Worm (Caenorhabditis elegans) whole organism, L4/young adult: ENCODE data around the gene sdz-19.

ENCODE experiments used
- W03F9.2 ChIP-seq: fragments of 150-350 bp; optimal IDR thresholded peaks from 2 replicates; lab custom pipeline; 2014; ENCODE audit warnings: missing biosample characterization, missing genetic modification characterization
- dao-5 ChIP-seq: sonication (generic microtip); optimal IDR thresholded peaks from 2 replicates; lab custom pipeline; 2016; ENCODE audit warnings: missing genotype, missing genetic modification characterization, moderate library complexity, missing compliant biosample characterization
- him-1 ChIP-seq: sonication (generic microtip); optimal IDR thresholded peaks from 2 replicates; lab custom pipeline; 2016; ENCODE audit warnings: missing genotype, missing genetic modification reagents, missing genetic modification characterization, missing compliant biosample characterization

Gene sdz-19

ce11 chrX:12503288-12503803, at the start of gene sdz-19:
Gene sdz-19, minus strand, starts transcription at chrX:12503338.
- TF ChIP-seq W03F9.2 (tag; lab: Kevin White, UChicago) = no peak
- no peak for TF ChIP-seq dao-5 (tag; lab: Kevin White, UChicago)
- TF ChIP-seq him-1 (tag; lab: Kevin White, UChicago) = no peak

ce11 chrX:12551633-12552032, 48.5 kb upstream of the sdz-19 start, which contains the start of gene npr-4:
Gene npr-4, minus strand, starts transcription at chrX:12551684.
- TF ChIP-seq dao-5 (tag; lab: Kevin White, UChicago) (no peak), W03F9.2 (tag; lab: Kevin White, UChicago) (no peak), him-1 (tag; lab: Kevin White, UChicago) (no peak)

ce11 chrX:12549056-12549455, 45.9 kb upstream of the sdz-19 start:
- TF ChIP-seq him-1 (tag; lab: Kevin White, UChicago) (no peak), dao-5 (tag; lab: Kevin White, UChicago) (no peak), W03F9.2 (tag; lab: Kevin White, UChicago) (no peak)

DNA sequence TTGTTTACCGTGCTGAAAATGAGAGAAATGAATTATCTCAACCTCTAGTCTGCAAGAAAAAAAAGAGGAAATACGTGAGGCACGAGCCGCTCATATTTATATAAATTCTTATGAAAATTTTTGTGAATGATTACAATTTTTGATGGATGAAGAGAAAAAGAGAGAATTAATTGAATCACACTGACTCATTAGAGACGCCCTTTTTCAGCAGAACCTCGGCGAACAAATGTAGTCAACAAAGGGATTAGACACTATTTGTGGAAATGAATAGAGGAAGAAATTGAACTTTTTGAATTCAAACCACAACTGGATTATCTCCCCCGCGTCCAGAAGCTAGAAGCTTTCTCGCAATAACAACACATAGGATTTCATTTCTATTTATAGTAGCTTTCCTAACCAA, 43.7 kb upstream of the sdz-19 start:
- TF ChIP-seq W03F9.2 (tag; lab: Kevin White, UChicago) = no peak
- TF ChIP-seq dao-5 (tag; lab: Kevin White, UChicago) = no peak
- no peak for TF ChIP-seq him-1 (tag; lab: Kevin White, UChicago)

- TF ChIP-seq W03F9.2 (tag; lab: Kevin White, UChicago) (no peak), him-1 (tag; lab: Kevin White, UChicago) (no peak), dao-5 (tag; lab: Kevin White, UChicago) (no peak)
Measured at ce11 chrX:12545100-12545499, 42.0 kb upstream of the sdz-19 start.

DNA sequence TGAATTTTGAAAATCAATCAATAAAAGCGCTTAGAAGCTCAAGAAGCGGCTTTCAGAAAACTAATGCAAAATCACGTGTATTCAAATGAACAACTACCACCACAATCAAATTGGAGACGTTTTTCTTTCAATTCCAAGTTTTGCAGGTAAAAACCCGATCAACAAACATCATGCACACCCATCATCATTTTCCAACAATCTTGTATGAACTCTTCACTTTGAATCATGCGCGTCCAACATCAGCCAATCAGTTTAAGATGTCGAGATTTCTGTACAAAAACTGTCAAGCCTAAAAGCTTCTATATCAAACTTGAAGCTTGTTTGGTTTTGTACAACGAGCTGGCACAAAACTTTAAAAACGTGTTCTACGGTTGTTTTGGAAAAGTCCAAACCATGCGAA, 35.7 kb upstream of the sdz-19 start:
- TF ChIP-seq W03F9.2 (tag; lab: Kevin White, UChicago) (no peak), him-1 (tag; lab: Kevin White, UChicago) (no peak), dao-5 (tag; lab: Kevin White, UChicago) (no peak)

DNA sequence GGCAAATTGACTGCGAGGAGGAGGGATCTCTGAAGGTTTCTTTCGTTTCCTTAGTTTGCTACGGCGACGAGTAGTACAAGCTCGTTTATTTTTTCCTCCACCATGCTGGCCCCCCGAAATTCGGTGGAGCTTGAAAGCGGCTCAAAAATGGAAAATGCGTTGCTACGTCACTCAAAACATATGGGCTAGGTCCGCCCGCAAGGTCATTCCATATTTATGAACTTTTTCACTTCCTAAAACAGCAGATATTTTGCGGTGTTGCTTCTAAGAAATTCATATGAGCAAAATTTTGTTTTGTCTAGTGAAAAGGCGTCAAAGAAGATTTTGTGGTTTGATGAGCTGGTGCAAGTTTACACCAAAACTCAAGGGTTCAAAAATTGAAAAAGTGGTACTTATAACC, 31.3 kb upstream of the sdz-19 start:
- TF ChIP-seq him-1 (tag; lab: Kevin White, UChicago) (no peak), W03F9.2 (tag; lab: Kevin White, UChicago) (no peak), dao-5 (tag; lab: Kevin White, UChicago) (no peak)

ce11 chrX:12532405-12532804, 29.3 kb upstream of the sdz-19 start:
- no peak for TF ChIP-seq dao-5 (tag; lab: Kevin White, UChicago)
- TF ChIP-seq W03F9.2 (tag; lab: Kevin White, UChicago) = no peak
- no peak for TF ChIP-seq him-1 (tag; lab: Kevin White, UChicago)

DNA sequence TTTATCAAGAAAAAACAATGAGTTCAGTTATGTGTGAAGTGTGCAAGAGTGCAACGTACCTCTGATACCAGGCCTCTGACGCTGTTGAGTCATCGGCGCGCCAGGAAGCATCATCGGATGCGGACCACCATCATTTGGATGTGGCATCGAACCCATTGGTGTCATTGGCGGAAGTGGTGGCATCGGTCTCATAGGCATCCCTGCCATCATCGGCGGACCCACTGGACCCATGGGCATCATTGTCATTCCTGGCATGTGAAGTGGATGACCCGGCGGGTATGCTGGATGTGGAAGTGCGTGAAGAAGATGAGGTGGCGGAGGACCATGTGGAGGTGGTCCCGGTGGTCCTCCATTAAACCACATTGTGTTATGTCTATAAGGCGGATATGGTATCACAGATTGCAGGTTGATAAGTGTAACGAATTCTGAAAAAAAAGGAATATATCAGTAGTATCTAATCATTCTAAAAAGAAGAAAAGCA, 22.3 kb upstream of the sdz-19 start, which contains the start of gene scd-1:
Gene scd-1 (minus strand): TSS at position 431 of the 481 bp plus-strand sequence.
- TF ChIP-seq him-1 (tag; lab: Kevin White, UChicago) = no peak
- no peak for TF ChIP-seq dao-5 (tag; lab: Kevin White, UChicago)

DNA sequence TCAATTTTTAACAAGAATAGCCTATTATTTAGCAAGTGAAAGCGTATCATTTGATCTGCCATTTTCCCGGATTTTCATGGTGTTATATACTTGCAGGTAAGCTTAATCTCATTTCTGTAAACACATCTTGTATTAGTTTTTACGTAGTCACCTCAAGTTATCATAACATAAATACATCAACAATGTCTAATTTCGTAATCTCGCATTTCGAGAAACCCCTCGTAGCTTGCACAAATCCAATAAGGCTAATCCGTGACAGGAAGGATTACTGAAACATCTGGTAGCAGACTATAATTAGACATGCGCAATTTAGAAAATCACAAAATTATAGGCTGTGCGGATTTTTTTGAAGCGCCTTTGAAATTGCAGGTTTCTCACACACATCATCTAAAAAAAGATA, 21.4 kb upstream of the sdz-19 start:
- TF ChIP-seq W03F9.2 (tag; lab: Kevin White, UChicago) (no peak), dao-5 (tag; lab: Kevin White, UChicago) (no peak), him-1 (tag; lab: Kevin White, UChicago) (no peak)

- TF ChIP-seq W03F9.2 (tag; lab: Kevin White, UChicago) (no peak), him-1 (tag; lab: Kevin White, UChicago) (no peak), dao-5 (tag; lab: Kevin White, UChicago) (no peak)
Measured at ce11 chrX:12523071-12523483, 19.9 kb upstream of the sdz-19 start.

ce11 chrX:12518982-12519381, 15.8 kb upstream of the sdz-19 start:
- no peak for TF ChIP-seq dao-5 (tag; lab: Kevin White, UChicago)
- no peak for TF ChIP-seq him-1 (tag; lab: Kevin White, UChicago)
- TF ChIP-seq W03F9.2 (tag; lab: Kevin White, UChicago) = no peak

- no peak for TF ChIP-seq W03F9.2 (tag; lab: Kevin White, UChicago)
- no peak for TF ChIP-seq him-1 (tag; lab: Kevin White, UChicago)
- no peak for TF ChIP-seq dao-5 (tag; lab: Kevin White, UChicago)
Measured at ce11 chrX:12518469-12518868, 15.3 kb upstream of the sdz-19 start.

DNA sequence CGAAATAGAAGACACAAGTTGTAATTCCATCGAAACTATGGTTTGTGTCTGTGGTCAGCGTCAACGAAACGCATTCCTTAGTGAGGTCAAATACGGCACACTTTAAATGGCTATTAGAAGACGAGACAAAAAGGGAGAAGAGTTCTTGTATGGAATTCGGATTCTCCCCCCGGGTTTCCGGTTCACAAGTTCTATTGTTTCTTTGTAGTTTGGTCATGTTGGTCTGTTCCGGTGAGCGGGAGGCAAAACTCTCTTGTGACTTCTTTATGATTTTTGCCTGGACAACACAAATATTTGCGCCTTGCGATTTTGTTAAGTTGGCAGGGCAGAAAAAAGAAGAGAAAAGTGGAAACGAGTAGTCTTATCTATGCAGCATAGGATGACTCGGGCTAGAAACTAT, 14.7 kb upstream of the sdz-19 start:
- TF ChIP-seq W03F9.2 (tag; lab: Kevin White, UChicago) = no peak
- TF ChIP-seq dao-5 (tag; lab: Kevin White, UChicago) = no peak
- no peak for TF ChIP-seq him-1 (tag; lab: Kevin White, UChicago)
